Worm (Caenorhabditis elegans) whole organism, young adult: Measurements from ENCODE around the gene wah-1.

Experiments used
- B0261.1 ChIP-seq: sonication (generic microtip); optimal IDR thresholded peaks from 2 replicates; lab custom pipeline; 2016; ENCODE audit warnings: mild to moderate bottlenecking, missing genetic modification characterization, moderate library complexity, missing compliant biosample characterization
- C17E4.6 ChIP-seq: fragments of 200-800 bp; sonication (Bioruptor generic); IDR thresholded peaks from 2 replicates; pipeline ENCODE4 v1.3.6; 2022; ENCODE audit warnings: missing genetic modification reagents, missing genetic modification characterization, missing compliant biosample characterization
- F23B12.7 ChIP-seq: sonication (generic microtip); optimal IDR thresholded peaks from 2 replicates; lab custom pipeline; 2017; ENCODE audit warnings: missing genetic modification characterization, mild to moderate bottlenecking, missing compliant biosample characterization, antibody characterized with exemption, moderate library complexity; ENCODE audit not compliant: insufficient read depth
- F49E8.2 ChIP-seq: sonication (generic microtip); optimal IDR thresholded peaks from 3 replicates; lab custom pipeline; 2017; ENCODE audit warnings: missing genetic modification characterization, mild to moderate bottlenecking, missing compliant biosample characterization, antibody characterized with exemption, moderate library complexity; ENCODE audit not compliant: insufficient read depth
- F57A8.1 ChIP-seq: fragments of 200-800 bp; sonication (Bioruptor generic); optimal IDR thresholded peaks from 2 replicates; lab custom pipeline; 2018; ENCODE audit warnings: mild to moderate bottlenecking, missing genetic modification characterization, moderate library complexity, missing compliant biosample characterization
- F57C9.4 ChIP-seq: sonication (generic microtip); optimal IDR thresholded peaks from 2 replicates; lab custom pipeline; 2017; ENCODE audit warnings: mild to moderate bottlenecking, missing genetic modification characterization, missing compliant biosample characterization
- T26A5.8 ChIP-seq: sonication (generic microtip); optimal IDR thresholded peaks from 2 replicates; lab custom pipeline; 2016; ENCODE audit warnings: missing genetic modification characterization, missing compliant biosample characterization
- Y53F4B.3 ChIP-seq: fragments of 200-800 bp; sonication (Bioruptor generic); IDR thresholded peaks from 2 replicates; pipeline ENCODE4 v1.3.6; 2022; ENCODE audit warnings: missing genetic modification reagents, missing genetic modification characterization, missing compliant biosample characterization
- Y56A3A.18 ChIP-seq: fragments of 200-800 bp; sonication (Bioruptor generic); IDR thresholded peaks from 2 replicates; pipeline ENCODE4 v1.3.6; 2022; ENCODE audit warnings: missing genetic modification reagents, missing genetic modification characterization, missing compliant biosample characterization
- ZK185.1 ChIP-seq: sonication (generic microtip); optimal IDR thresholded peaks from 2 replicates; lab custom pipeline; 2016; ENCODE audit warnings: mild to moderate bottlenecking, missing genetic modification characterization, missing compliant biosample characterization; ENCODE audit not compliant: poor library complexity, severe bottlenecking
- attf-3 ChIP-seq: fragments of 200-800 bp; sonication (Bioruptor generic); conservative IDR thresholded peaks from 2 replicates; pipeline ENCODE4 v1.3.6; 2022; ENCODE audit warnings: missing genetic modification reagents, missing genetic modification characterization, missing compliant biosample characterization
- cebp-1 ChIP-seq, 2 experiments: fragments of 200-800 bp in 1 of 2; sonication (Bioruptor generic) in 1 of 2; sonication (generic microtip) in 1 of 2; IDR thresholded peaks in 1 of 2; optimal IDR thresholded peaks in 1 of 2; 2 replicates each; pipeline versions ENCODE4 v1.3.6 to Lab custom; 2017 to 2022; ENCODE audit warnings: missing compliant biosample characterization in 2 of 2, missing genetic modification characterization in 2 of 2, mild to moderate bottlenecking in 1 of 2, missing genetic modification reagents in 1 of 2, moderate library complexity in 1 of 2
- cebp-2 ChIP-seq: fragments of 200-800 bp; sonication (Bioruptor generic); IDR thresholded peaks from 2 replicates; pipeline ENCODE4 v1.3.6; 2022; ENCODE audit warnings: missing genetic modification characterization, missing compliant biosample characterization
- ceh-100 ChIP-seq: fragments of 200-800 bp; sonication (Bioruptor generic); IDR thresholded peaks from 2 replicates; pipeline ENCODE4 v1.3.6; 2022; ENCODE audit warnings: missing genetic modification reagents, missing genetic modification characterization, missing compliant biosample characterization
- ceh-27 ChIP-seq: fragments of 200-800 bp; sonication (Bioruptor generic); optimal IDR thresholded peaks from 2 replicates; lab custom pipeline; 2018; ENCODE audit warnings: mild to moderate bottlenecking, missing genetic modification characterization, moderate library complexity, missing compliant biosample characterization
- chd-7 ChIP-seq: sonication (generic microtip); optimal IDR thresholded peaks from 2 replicates; lab custom pipeline; 2016; ENCODE audit warnings: mild to moderate bottlenecking, missing genetic modification characterization, moderate library complexity, missing compliant biosample characterization
- hmg-1.2 ChIP-seq: fragments of 200-800 bp; sonication (Bioruptor generic); IDR thresholded peaks from 2 replicates; pipeline ENCODE4 v1.3.6; 2022; ENCODE audit warnings: missing genetic modification reagents, missing genetic modification characterization, missing compliant biosample characterization
- lag-1 ChIP-seq: fragments of 200-800 bp; sonication (Bioruptor generic); IDR thresholded peaks from 2 replicates; pipeline ENCODE4 v1.3.6; 2022; ENCODE audit warnings: missing genetic modification reagents, missing genetic modification characterization, missing compliant biosample characterization
- let-526 ChIP-seq: fragments of 200-800 bp; sonication (Bioruptor generic); IDR thresholded peaks from 2 replicates; pipeline ENCODE4 v1.3.6; 2022; ENCODE audit warnings: missing genetic modification reagents, missing genetic modification characterization, missing compliant biosample characterization
- lin-26 ChIP-seq: fragments of 200-800 bp; sonication (Bioruptor generic); IDR thresholded peaks from 2 replicates; pipeline ENCODE4 v1.3.6; 2022; ENCODE audit warnings: missing genetic modification reagents, missing genetic modification characterization, missing compliant biosample characterization
- lin-54 ChIP-seq: fragments of 200-800 bp; sonication (Bioruptor generic); optimal IDR thresholded peaks from 2 replicates; lab custom pipeline; 2018; ENCODE audit warnings: mild to moderate bottlenecking, missing genetic modification characterization, missing compliant biosample characterization
- lsl-1 ChIP-seq: fragments of 200-800 bp; sonication (Bioruptor generic); optimal IDR thresholded peaks from 2 replicates; lab custom pipeline; 2018; ENCODE audit warnings: mild to moderate bottlenecking, missing genetic modification characterization, moderate library complexity, missing compliant biosample characterization
- mel-28 ChIP-seq: sonication (generic microtip); optimal IDR thresholded peaks from 2 replicates; lab custom pipeline; 2016; ENCODE audit warnings: borderline replicate concordance, mild to moderate bottlenecking, missing genetic modification characterization, missing compliant biosample characterization
- mxl-1 ChIP-seq: sonication (generic microtip); optimal IDR thresholded peaks from 2 replicates; lab custom pipeline; 2016; ENCODE audit warnings: missing genetic modification characterization, missing compliant biosample characterization
- nfya-1 ChIP-seq: sonication (generic microtip); optimal IDR thresholded peaks from 2 replicates; lab custom pipeline; 2017; ENCODE audit warnings: antibody characterized with exemption, missing compliant biosample characterization, missing genetic modification characterization, borderline replicate concordance; ENCODE audit not compliant: insufficient read depth
- nfyb-1 ChIP-seq: fragments of 200-800 bp; sonication (Bioruptor generic); IDR thresholded peaks from 2 replicates; pipeline ENCODE4 v1.3.6; 2022; ENCODE audit warnings: missing genetic modification reagents, missing genetic modification characterization, missing compliant biosample characterization
- nhr-27 ChIP-seq: fragments of 200-800 bp; sonication (Bioruptor generic); optimal IDR thresholded peaks from 2 replicates; lab custom pipeline; 2018; ENCODE audit warnings: mild to moderate bottlenecking, missing genetic modification characterization, moderate library complexity, missing compliant biosample characterization
- nhr-90 ChIP-seq: sonication (generic microtip); optimal IDR thresholded peaks from 2 replicates; lab custom pipeline; 2016; ENCODE audit warnings: missing genotype, mild to moderate bottlenecking, missing genetic modification characterization, missing compliant biosample characterization
- pha-4 ChIP-seq: fragments of 150-350 bp; sonication (generic microtip); optimal IDR thresholded peaks from 2 replicates; lab custom pipeline; 2014; ENCODE audit warnings: missing biosample characterization, missing genetic modification reagents, missing genetic modification characterization
- sdz-38 ChIP-seq: sonication (generic microtip); optimal IDR thresholded peaks from 2 replicates; lab custom pipeline; 2016; ENCODE audit warnings: missing genotype, missing genetic modification characterization, missing compliant biosample characterization
- snpc-1.3 ChIP-seq: sonication (generic microtip); optimal IDR thresholded peaks from 2 replicates; lab custom pipeline; 2017; ENCODE audit warnings: missing genetic modification characterization, mild to moderate bottlenecking, missing compliant biosample characterization, antibody characterized with exemption, moderate library complexity, missing genotype, missing genetic modification reagents; ENCODE audit not compliant: insufficient read depth
- zim-3 ChIP-seq: sonication (generic microtip); optimal IDR thresholded peaks from 2 replicates; lab custom pipeline; 2017; ENCODE audit warnings: mild to moderate bottlenecking, missing genetic modification characterization, moderate library complexity, missing compliant biosample characterization
- ztf-22 ChIP-seq: fragments of 200-800 bp; sonication (Bioruptor generic); optimal IDR thresholded peaks from 2 replicates; lab custom pipeline; 2018; ENCODE audit warnings: mild to moderate bottlenecking, missing genetic modification characterization, moderate library complexity, missing compliant biosample characterization
- ztf-3 ChIP-seq: fragments of 200-800 bp; sonication (Bioruptor generic); optimal IDR thresholded peaks from 2 replicates; lab custom pipeline; 2018; ENCODE audit warnings: mild to moderate bottlenecking, missing genetic modification characterization, missing compliant biosample characterization
- ztf-6 ChIP-seq: fragments of 200-800 bp; sonication (Bioruptor generic); IDR thresholded peaks from 2 replicates; pipeline ENCODE4 v1.3.6; 2022; ENCODE audit warnings: missing genetic modification reagents, missing genetic modification characterization, missing compliant biosample characterization

Gene wah-1

ce11 chrIII:12013054-12013453, 23.1 kb downstream of the wah-1 start:
- TF ChIP-seq ceh-27 (GFP tag; lab: Kevin White, UChicago) = peak; percentile 39
- peak; percentile 84 for TF ChIP-seq hmg-1.2 (GFP tag; lab: Robert Waterston, UW)
- TF ChIP-seq mel-28 (tag; lab: Kevin White, UChicago) = no peak
- no peak for TF ChIP-seq F57A8.1 (GFP tag; lab: Kevin White, UChicago)

- TF ChIP-seq F23B12.7 (no peak), ceh-100 (GFP tag; lab: Robert Waterston, UW) (no peak), nfya-1 (tag; lab: Kevin White, UChicago) (no peak), Y56A3A.18 (no peak), mxl-1 (tag; lab: Kevin White, UChicago) (no peak), cebp-1 (GFP tag; IDR thresholded peaks at IDR 0.05; lab: Robert Waterston, UW) (no peak), cebp-1 (tag; optimal IDR thresholded peaks at IDR 0.05; lab: Kevin White, UChicago) (no peak), ztf-6 (GFP tag; lab: Robert Waterston, UW) (no peak), lin-26 (GFP tag; lab: Robert Waterston, UW) (no peak), ztf-22 (GFP tag; lab: Kevin White, UChicago) (no peak), let-526 (GFP tag; lab: Robert Waterston, UW) (no peak), T26A5.8 (tag; lab: Kevin White, UChicago) (no peak), nfyb-1 (no peak), snpc-1.3 (tag; lab: Kevin White, UChicago) (no peak), lsl-1 (no peak), C17E4.6 (GFP tag; lab: Robert Waterston, UW) (no peak), attf-3 (GFP tag; lab: Robert Waterston, UW) (no peak), B0261.1 (tag; lab: Kevin White, UChicago) (no peak), pha-4 (tag; lab: Kevin White, UChicago) (no peak)
Measured at ce11 chrIII:12013718-12014117, 23.8 kb downstream of the wah-1 start.

ce11 chrIII:12014503-12014902, 24.5 kb downstream of the wah-1 start:
- no peak for TF ChIP-seq nhr-90 (tag; lab: Kevin White, UChicago)
- no peak for TF ChIP-seq lag-1 (GFP tag; lab: Robert Waterston, UW)
- TF ChIP-seq chd-7 = no peak
- no peak for TF ChIP-seq zim-3 (tag; lab: Kevin White, UChicago)
- TF ChIP-seq Y53F4B.3 = no peak
- TF ChIP-seq T26A5.8 (tag; lab: Kevin White, UChicago) = no peak

ce11 chrIII:12015183-12015582, 25.2 kb downstream of the wah-1 start:
- TF ChIP-seq nfya-1 (tag; lab: Kevin White, UChicago) = no peak
- no peak for TF ChIP-seq lag-1 (GFP tag; lab: Robert Waterston, UW)
- TF ChIP-seq cebp-2 (GFP tag; lab: Robert Waterston, UW) = no peak
- TF ChIP-seq nhr-27 (tag; lab: Kevin White, UChicago) = no peak
- TF ChIP-seq F49E8.2 (tag; lab: Kevin White, UChicago) = no peak
- TF ChIP-seq ZK185.1 = no peak
- TF ChIP-seq ceh-100 (GFP tag; lab: Robert Waterston, UW) = no peak
- no peak for TF ChIP-seq sdz-38 (tag; lab: Kevin White, UChicago)
- no peak for TF ChIP-seq attf-3 (GFP tag; lab: Robert Waterston, UW)
- no peak for TF ChIP-seq ztf-3
- no peak for TF ChIP-seq lin-54 (GFP tag; lab: Kevin White, UChicago)
- TF ChIP-seq zim-3 (tag; lab: Kevin White, UChicago) = no peak
- TF ChIP-seq F57C9.4 (tag; lab: Kevin White, UChicago) = no peak
